Worm (Caenorhabditis elegans) whole organism, L4 larva: ENCODE data around the gene C17C3.5.

Experiments used
- D1046.2 ChIP-seq: fragments of 200-800 bp; sonication (Bioruptor generic); IDR thresholded peaks from 2 replicates; pipeline ENCODE4 v1.3.6; 2022; ENCODE audit warnings: missing genetic modification characterization, missing compliant biosample characterization
- F10B5.3 ChIP-seq: sonication (generic microtip); optimal IDR thresholded peaks from 2 replicates; lab custom pipeline; 2016; ENCODE audit warnings: mild to moderate bottlenecking, missing genetic modification characterization, missing compliant biosample characterization
- T20F7.1 ChIP-seq: fragments of 200-800 bp; sonication (Bioruptor generic); optimal IDR thresholded peaks from 2 replicates; lab custom pipeline; 2018; ENCODE audit warnings: mild to moderate bottlenecking, missing genetic modification characterization, missing compliant biosample characterization
- T26A8.4 ChIP-seq: fragments of 200-800 bp; sonication (Bioruptor generic); IDR thresholded peaks from 2 replicates; pipeline ENCODE4 v1.3.6; 2022; ENCODE audit warnings: missing genetic modification characterization, missing compliant biosample characterization
- Y5F2A.4 ChIP-seq: fragments of 200-800 bp; sonication (Bioruptor generic); optimal IDR thresholded peaks from 2 replicates; lab custom pipeline; 2018; ENCODE audit warnings: mild to moderate bottlenecking, missing genetic modification characterization, missing compliant biosample characterization
- ceh-28 ChIP-seq: fragments of 150-350 bp; optimal IDR thresholded peaks from 2 replicates; lab custom pipeline; 2014; ENCODE audit warnings: missing biosample characterization, missing genetic modification reagents, missing genetic modification characterization
- ceh-44 ChIP-seq: fragments of 200-800 bp; sonication (Bioruptor generic); IDR thresholded peaks from 2 replicates; pipeline ENCODE4 v1.3.6; 2022; ENCODE audit warnings: missing genetic modification reagents, missing genetic modification characterization, missing compliant biosample characterization
- ceh-62 ChIP-seq: sonication (generic microtip); optimal IDR thresholded peaks from 2 replicates; lab custom pipeline; 2017; ENCODE audit warnings: missing biosample characterization, missing genetic modification characterization
- cey-2 ChIP-seq: sonication (generic microtip); optimal IDR thresholded peaks from 3 replicates; lab custom pipeline; 2017; ENCODE audit warnings: missing genetic modification characterization, mild to moderate bottlenecking, missing compliant biosample characterization, antibody characterized with exemption, borderline replicate concordance; ENCODE audit not compliant: insufficient read depth
- daf-12 ChIP-seq: fragments of 150-350 bp; optimal IDR thresholded peaks from 2 replicates; lab custom pipeline; 2014; ENCODE audit warnings: missing biosample characterization, missing genetic modification reagents, missing genetic modification characterization
- daf-16 ChIP-seq, 3 experiments: sonication (generic microtip); optimal IDR thresholded peaks; 2 replicates each; lab custom pipeline; 2016 to 2017; ENCODE audit warnings: missing genetic modification characterization in 3 of 3, missing genetic modification reagents in 3 of 3, mild to moderate bottlenecking in 2 of 3, missing compliant biosample characterization in 2 of 3, missing biosample characterization in 1 of 3, moderate library complexity in 1 of 3
- daf-8 ChIP-seq: fragments of 200-800 bp; sonication (Bioruptor generic); IDR thresholded peaks from 2 replicates; pipeline ENCODE4 v1.3.6; 2022; ENCODE audit warnings: missing genetic modification characterization, missing compliant biosample characterization
- dpl-1 ChIP-seq: fragments of 150-350 bp; optimal IDR thresholded peaks from 2 replicates; lab custom pipeline; 2014; ENCODE audit warnings: missing biosample characterization, missing genetic modification reagents, missing genetic modification characterization
- egl-27 ChIP-seq: sonication (generic microtip); optimal IDR thresholded peaks from 3 replicates; lab custom pipeline; 2017; ENCODE audit warnings: missing biosample characterization, missing genetic modification reagents, missing genetic modification characterization
- egl-43 ChIP-seq: fragments of 200-800 bp; sonication (Bioruptor generic); IDR thresholded peaks from 2 replicates; pipeline ENCODE4 v1.3.6; 2022; ENCODE audit warnings: missing genetic modification reagents, missing genetic modification characterization, missing compliant biosample characterization
- gei-8 ChIP-seq: fragments of 200-800 bp; sonication (Bioruptor generic); optimal IDR thresholded peaks from 2 replicates; lab custom pipeline; 2018; ENCODE audit warnings: mild to moderate bottlenecking, missing genetic modification characterization, missing compliant biosample characterization
- hif-1 ChIP-seq, 2 experiments: sonication (generic microtip); optimal IDR thresholded peaks; 2 replicates each; lab custom pipeline; 2016 to 2017; ENCODE audit warnings: missing compliant biosample characterization in 2 of 2, missing genetic modification characterization in 2 of 2, missing genetic modification reagents in 2 of 2, missing genotype in 2 of 2, mild to moderate bottlenecking in 1 of 2
- jun-1 ChIP-seq: fragments of 150-350 bp; optimal IDR thresholded peaks from 2 replicates; lab custom pipeline; 2014; ENCODE audit warnings: missing biosample characterization, missing genetic modification reagents, missing genetic modification characterization
- lin-1 ChIP-seq: fragments of 200-800 bp; sonication (Bioruptor generic); IDR thresholded peaks from 2 replicates; pipeline ENCODE4 v1.3.6; 2022; ENCODE audit warnings: missing genetic modification reagents, missing genetic modification characterization, missing compliant biosample characterization
- lin-13 ChIP-seq: fragments of 150-350 bp; optimal IDR thresholded peaks from 2 replicates; lab custom pipeline; 2014; ENCODE audit warnings: missing biosample characterization, missing genetic modification reagents, missing genetic modification characterization
- lin-38 ChIP-seq: fragments of 200-800 bp; sonication (Bioruptor generic); IDR thresholded peaks from 2 replicates; pipeline ENCODE4 v1.3.6; 2022; ENCODE audit warnings: missing genetic modification reagents, missing genetic modification characterization, missing compliant biosample characterization
- lin-39 ChIP-seq: fragments of 150-350 bp; optimal IDR thresholded peaks from 2 replicates; lab custom pipeline; 2014; ENCODE audit warnings: missing biosample characterization, missing genetic modification reagents, missing genetic modification characterization
- madf-5 ChIP-seq, 2 experiments: fragments of 200-800 bp; sonication (Bioruptor generic); IDR thresholded peaks; 2 replicates each; pipeline ENCODE4 v1.3.6; 2022; ENCODE audit warnings: missing compliant biosample characterization in 2 of 2, missing genetic modification characterization in 2 of 2
- mdt-29 ChIP-seq: fragments of 200-800 bp; sonication (Bioruptor generic); IDR thresholded peaks from 2 replicates; pipeline ENCODE4 v1.3.6; 2022; ENCODE audit warnings: missing genetic modification reagents, missing genetic modification characterization, missing compliant biosample characterization
- nhr-10 ChIP-seq: fragments of 150-350 bp; optimal IDR thresholded peaks from 2 replicates; lab custom pipeline; 2014; ENCODE audit warnings: missing biosample characterization, missing genetic modification characterization
- nhr-11 ChIP-seq: fragments of 150-350 bp; optimal IDR thresholded peaks from 2 replicates; lab custom pipeline; 2014; ENCODE audit warnings: missing biosample characterization, missing genetic modification characterization
- nhr-111 ChIP-seq: fragments of 200-800 bp; sonication (Bioruptor generic); optimal IDR thresholded peaks from 2 replicates; lab custom pipeline; 2018; ENCODE audit warnings: mild to moderate bottlenecking, missing genetic modification characterization, missing compliant biosample characterization
- nhr-28 ChIP-seq: fragments of 150-350 bp; optimal IDR thresholded peaks from 2 replicates; lab custom pipeline; 2014; ENCODE audit warnings: missing biosample characterization, missing genetic modification characterization
- pha-4 ChIP-seq, 2 experiments: fragments of 150-350 bp in 1 of 2; fragments of 200-800 bp in 1 of 2; sonication (Bioruptor generic) in 1 of 2; IDR thresholded peaks in 1 of 2; optimal IDR thresholded peaks in 1 of 2; 2 replicates each; pipeline versions ENCODE4 v1.3.6 to Lab custom; 2014 to 2022; ENCODE audit warnings: missing genetic modification characterization in 2 of 2, missing genetic modification reagents in 2 of 2, missing biosample characterization in 1 of 2, missing compliant biosample characterization in 1 of 2
- pqm-1 ChIP-seq: sonication (generic microtip); optimal IDR thresholded peaks from 2 replicates; lab custom pipeline; 2017; ENCODE audit warnings: missing biosample characterization, missing genetic modification characterization
- rbr-2 ChIP-seq: sonication (generic microtip); optimal IDR thresholded peaks from 2 replicates; lab custom pipeline; 2016; ENCODE audit warnings: missing genotype, missing genetic modification characterization, missing compliant biosample characterization
- sdz-12 ChIP-seq: fragments of 200-800 bp; sonication (Bioruptor generic); optimal IDR thresholded peaks from 2 replicates; lab custom pipeline; 2018; ENCODE audit warnings: mild to moderate bottlenecking, missing genetic modification characterization, missing compliant biosample characterization
- skn-1 ChIP-seq: fragments of 150-350 bp; optimal IDR thresholded peaks from 2 replicates; lab custom pipeline; 2014; ENCODE audit warnings: missing biosample characterization, missing genetic modification characterization
- spr-1 ChIP-seq: sonication (generic microtip); optimal IDR thresholded peaks from 2 replicates; lab custom pipeline; 2016; ENCODE audit warnings: mild to moderate bottlenecking, missing genetic modification characterization, missing compliant biosample characterization
- spr-3 ChIP-seq: fragments of 200-800 bp; sonication (Bioruptor generic); optimal IDR thresholded peaks from 2 replicates; lab custom pipeline; 2018; ENCODE audit warnings: mild to moderate bottlenecking, missing genetic modification characterization, missing compliant biosample characterization
- tag-97 ChIP-seq: fragments of 200-800 bp; sonication (Bioruptor generic); IDR thresholded peaks from 2 replicates; pipeline ENCODE4 v1.3.6; 2022; ENCODE audit warnings: missing genetic modification characterization, missing compliant biosample characterization
- unc-39 ChIP-seq: sonication (generic microtip); optimal IDR thresholded peaks from 2 replicates; lab custom pipeline; 2017; ENCODE audit warnings: missing biosample characterization, missing genetic modification characterization
- unc-62 ChIP-seq, 3 experiments: fragments of 150-350 bp in 1 of 3; sonication (generic microtip); optimal IDR thresholded peaks in 2 of 3; peaks in 1 of 3; 1 replicate in 1 of 3; 2 replicates in 2 of 3; lab custom pipeline; 2014 to 2017; ENCODE audit warnings: missing biosample characterization in 3 of 3, missing genetic modification characterization in 3 of 3, missing genetic modification reagents in 3 of 3, missing genotype in 1 of 3
- ztf-7 ChIP-seq: fragments of 150-350 bp; optimal IDR thresholded peaks from 2 replicates; lab custom pipeline; 2014; ENCODE audit warnings: missing biosample characterization, missing genetic modification characterization

Gene C17C3.5

DNA sequence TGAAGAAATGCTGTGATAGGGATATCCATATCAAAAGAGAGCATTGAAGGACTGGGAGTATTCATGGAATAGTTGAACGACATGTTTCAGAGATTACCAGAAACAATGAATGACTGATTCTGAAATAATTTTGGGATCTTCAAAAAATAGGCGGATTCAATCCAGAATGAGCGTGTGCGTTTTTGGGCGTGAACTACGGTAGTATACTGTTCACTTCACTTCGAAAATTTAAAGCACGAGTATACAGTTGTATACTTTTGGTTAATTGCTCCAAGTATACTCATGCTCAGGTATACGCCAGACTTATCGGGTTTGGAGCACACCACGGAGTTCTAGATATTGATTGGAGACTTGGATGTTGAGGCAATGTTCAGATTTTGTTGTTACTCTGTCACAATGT is 26.3 kb upstream of the C17C3.5 start, which contains the start of gene tbx-35:
Gene tbx-35, minus strand, starts transcription at position 101 of the 400 bp plus-strand sequence.
- TF ChIP-seq unc-39 (tag; lab: Kevin White, UChicago) = no peak
- TF ChIP-seq daf-16 (GFP tag; optimal IDR thresholded peaks at IDR 0.05; lab: Kevin White, UChicago) = no peak
- TF ChIP-seq daf-16 (tag; optimal IDR thresholded peaks at IDR 0.05; lab: Kevin White, UChicago) = no peak
- TF ChIP-seq ceh-62 (tag; lab: Kevin White, UChicago) = no peak
- no peak for TF ChIP-seq tag-97 (GFP tag; lab: Robert Waterston, UW)
- TF ChIP-seq egl-27 (tag; lab: Kevin White, UChicago) = no peak
- TF ChIP-seq pha-4 (GFP tag; IDR thresholded peaks at IDR 0.05; lab: Robert Waterston, UW) = no peak
- no peak for TF ChIP-seq pha-4 (tag; optimal IDR thresholded peaks at IDR 0.05; lab: Kevin White, UChicago)
- no peak for TF ChIP-seq daf-8 (GFP tag; lab: Robert Waterston, UW)
- TF ChIP-seq sdz-12 (GFP tag; lab: Kevin White, UChicago) = no peak
- TF ChIP-seq nhr-111 = no peak
- no peak for TF ChIP-seq lin-1 (GFP tag; lab: Robert Waterston, UW)
- no peak for TF ChIP-seq ceh-44 (GFP tag; lab: Robert Waterston, UW)
- TF ChIP-seq lin-39 = no peak
- no peak for TF ChIP-seq ceh-28
- TF ChIP-seq hif-1 (tag; optimal IDR thresholded peaks at IDR 0.05; lab: Kevin White, UChicago) = no peak
- no peak for TF ChIP-seq daf-12 (tag; lab: Kevin White, UChicago)
- TF ChIP-seq spr-1 (tag; lab: Kevin White, UChicago) = no peak
- no peak for TF ChIP-seq jun-1
- no peak for TF ChIP-seq T20F7.1 (GFP tag; lab: Kevin White, UChicago)
- no peak for TF ChIP-seq ztf-7 (tag; lab: Kevin White, UChicago)
- TF ChIP-seq, all 104 proteins: peak for 0

DNA sequence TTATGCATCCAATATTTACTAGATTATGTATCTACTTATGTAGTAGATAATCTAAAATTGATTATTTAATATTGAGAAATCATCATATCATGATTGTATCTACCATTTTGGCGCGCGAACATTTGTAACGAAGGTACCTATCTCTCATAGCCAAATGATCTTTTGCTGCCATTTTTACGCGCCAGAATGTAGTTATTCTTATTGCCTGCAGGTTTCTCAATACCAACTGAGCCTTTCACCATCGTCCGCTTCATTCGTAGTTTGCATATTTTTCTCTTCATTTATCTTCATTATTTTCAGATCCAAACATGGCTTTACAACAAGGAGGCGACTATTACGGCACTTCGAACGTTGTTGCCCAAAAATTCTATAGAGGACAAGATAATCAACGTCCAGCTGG is 23.8 kb upstream of the C17C3.5 start, which contains the start of gene ZK177.1:
Gene ZK177.1, plus strand, starts transcription at position 301 of the 400 bp plus-strand sequence.
- TF ChIP-seq daf-16 (GFP tag; optimal IDR thresholded peaks at IDR 0.05; lab: Kevin White, UChicago) (no peak), daf-16 (tag; optimal IDR thresholded peaks at IDR 0.05; lab: Kevin White, UChicago) (no peak), T26A8.4 (no peak), dpl-1 (GFP tag; lab: Kevin White, UChicago) (no peak), F10B5.3 (tag; lab: Kevin White, UChicago) (no peak), ceh-28 (no peak), D1046.2 (GFP tag; lab: Robert Waterston, UW) (no peak), madf-5 (GFP tag; IDR thresholded peaks at IDR 0.05; lab: Robert Waterston, UW) (no peak), mdt-29 (GFP tag; lab: Robert Waterston, UW) (no peak), lin-38 (GFP tag; lab: Robert Waterston, UW) (no peak), spr-3 (GFP tag; lab: Kevin White, UChicago) (no peak), pha-4 (GFP tag; IDR thresholded peaks at IDR 0.05; lab: Robert Waterston, UW) (no peak), pha-4 (tag; optimal IDR thresholded peaks at IDR 0.05; lab: Kevin White, UChicago) (no peak)

DNA sequence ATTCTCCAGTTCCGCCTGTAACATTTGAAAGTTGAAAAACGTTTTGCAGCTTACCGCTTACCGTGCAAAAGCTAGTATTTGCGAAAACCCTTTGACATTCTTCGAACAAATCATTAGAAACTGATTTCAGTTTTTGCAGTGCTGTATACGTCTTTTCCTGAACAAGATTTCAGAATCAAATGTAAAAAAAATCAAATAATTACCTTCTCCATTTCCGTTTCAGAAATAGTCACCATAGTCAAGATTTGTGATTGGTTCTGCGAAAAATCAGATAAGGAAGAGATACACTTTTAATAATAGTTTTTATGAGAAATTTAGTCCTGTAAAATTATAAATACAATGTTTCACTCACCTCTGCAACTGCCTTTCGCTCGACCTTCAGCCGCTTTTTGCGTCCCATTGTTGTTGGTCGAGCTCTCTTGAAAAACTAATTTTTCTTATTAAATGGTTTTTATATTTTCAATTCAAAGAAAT is 19.7 kb upstream of the C17C3.5 start, which contains the start of gene C17C3.9:
Gene C17C3.9, minus strand, starts transcription at position 424 of the 474 bp plus-strand sequence.
- TF ChIP-seq unc-62 (GFP tag; optimal IDR thresholded peaks at IDR 0.05 in 1 of 2; lab: Kevin White, UChicago) (peak in 1 of 2 experiments; percentile 91), unc-62 (tag; optimal IDR thresholded peaks at IDR 0.05; lab: Kevin White, UChicago) (no peak), gei-8 (GFP tag; lab: Kevin White, UChicago) (no peak)

DNA sequence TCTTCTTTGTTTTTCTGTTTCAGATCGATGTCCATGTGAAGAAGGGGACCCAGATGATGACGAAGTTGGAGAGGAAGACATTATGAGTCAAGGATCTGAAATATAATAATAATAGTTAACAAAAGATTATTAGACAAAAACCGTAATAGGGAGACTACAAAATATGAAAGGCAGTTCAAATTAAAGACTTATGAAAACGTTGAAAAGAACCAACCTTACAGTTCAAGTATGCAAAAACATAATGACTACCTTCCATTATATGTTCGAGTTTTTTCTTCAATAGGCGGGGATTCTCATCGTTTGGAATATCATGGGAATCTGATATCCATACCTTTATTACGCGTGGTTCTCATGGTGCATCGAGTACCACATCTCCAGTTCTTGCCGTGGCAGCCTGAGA is 18.0 kb upstream of the C17C3.5 start, which contains the start of gene hlh-26:
Gene hlh-26, minus strand, starts transcription at position 101 of the 400 bp plus-strand sequence.
- no peak for TF ChIP-seq nhr-28 (tag; lab: Kevin White, UChicago)
- TF ChIP-seq cey-2 (tag; lab: Kevin White, UChicago) = no peak
- TF ChIP-seq pqm-1 = no peak
- TF ChIP-seq egl-43 = no peak
- no peak for TF ChIP-seq lin-13 (GFP tag; lab: Kevin White, UChicago)
- no peak for TF ChIP-seq spr-1 (tag; lab: Kevin White, UChicago)
- TF ChIP-seq Y5F2A.4 = no peak
- TF ChIP-seq jun-1 = no peak
- TF ChIP-seq nhr-11 (tag; lab: Kevin White, UChicago) = no peak
- no peak for TF ChIP-seq nhr-10 (tag; lab: Kevin White, UChicago)
- TF ChIP-seq skn-1 = no peak
- no peak for TF ChIP-seq rbr-2 (tag; lab: Kevin White, UChicago)
- TF ChIP-seq T20F7.1 (GFP tag; lab: Kevin White, UChicago) = no peak
